Fruit fly (Drosophila melanogaster) whole organism, embryonic: ENCODE data around the gene CG32066.

Source experiments
- Atf-2 ChIP-seq: fragments of 200-800 bp; sonication (Bioruptor generic); optimal IDR thresholded peaks from 2 replicates; lab custom pipeline; 2016; ENCODE audit warnings: missing biosample characterization, missing genetic modification characterization
- Awh ChIP-seq: fragments of 200-800 bp; sonication (Bioruptor generic); IDR thresholded peaks from 2 replicates; pipeline ENCODE4, ENCODE4 v1.3.6; 2022; ENCODE audit warnings: missing biosample characterization, missing genetic modification characterization
- Bgb ChIP-seq: fragments of 200-800 bp; sonication (Bioruptor generic); IDR thresholded peaks from 2 replicates; pipeline ENCODE4 v1.3.6; 2022; ENCODE audit warnings: missing biosample characterization, missing genetic modification characterization; ENCODE audit not compliant: partially characterized antibody
- CG10209 ChIP-seq: fragments of 200-800 bp; sonication (Bioruptor generic); optimal IDR thresholded peaks from 3 replicates; lab custom pipeline; 2017; ENCODE audit warnings: missing biosample characterization, mild to moderate bottlenecking, missing genetic modification characterization, missing genetic modification reagents
- CG10321 ChIP-seq: fragments of 200-800 bp; sonication (Bioruptor generic); IDR thresholded peaks from 2 replicates; pipeline ENCODE4 v1.3.6; 2022; ENCODE audit warnings: missing biosample characterization, missing genetic modification characterization
- CG10654 ChIP-seq: fragments of 200-800 bp; sonication (Bioruptor generic); optimal IDR thresholded peaks from 2 replicates; lab custom pipeline; 2016; ENCODE audit warnings: missing biosample characterization, missing genetic modification characterization
- CG11093 ChIP-seq: fragments of 200-800 bp; sonication (Bioruptor generic); IDR thresholded peaks from 3 replicates; pipeline ENCODE4 v1.3.6; 2022; ENCODE audit warnings: missing biosample characterization, missing genetic modification characterization
- CG12236 ChIP-seq: fragments of 200-800 bp; sonication (Bioruptor generic); optimal IDR thresholded peaks from 2 replicates; lab custom pipeline; 2016; ENCODE audit warnings: missing biosample characterization, missing genetic modification characterization
- CG14014 ChIP-seq: fragments of 200-800 bp; sonication (Bioruptor generic); IDR thresholded peaks from 2 replicates; pipeline ENCODE4 v1.3.6; 2022; ENCODE audit warnings: missing biosample characterization, missing genetic modification characterization
- CG14050 ChIP-seq: fragments of 200-800 bp; sonication (Bioruptor generic); IDR thresholded peaks from 3 replicates; pipeline ENCODE4 v1.3.6; 2022; ENCODE audit warnings: missing biosample characterization, missing genetic modification characterization
- CG17186 ChIP-seq: fragments of 200-800 bp; sonication (Bioruptor generic); optimal IDR thresholded peaks from 3 replicates; lab custom pipeline; 2017; ENCODE audit warnings: missing biosample characterization, missing genetic modification reagents, missing genetic modification characterization
- CG17385 ChIP-seq: fragments of 200-800 bp; sonication (Bioruptor generic); optimal IDR thresholded peaks from 3 replicates; lab custom pipeline; 2018; ENCODE audit warnings: missing biosample characterization, mild to moderate bottlenecking, missing genetic modification characterization
- CG1792 ChIP-seq: fragments of 200-800 bp; sonication (Bioruptor generic); optimal IDR thresholded peaks from 2 replicates; lab custom pipeline; 2016; ENCODE audit warnings: missing biosample characterization, missing genetic modification characterization
- CG18619 ChIP-seq: fragments of 200-800 bp; sonication (Bioruptor generic); optimal IDR thresholded peaks from 3 replicates; lab custom pipeline; 2017; ENCODE audit warnings: missing biosample characterization, mild to moderate bottlenecking, missing genetic modification characterization
- CG2889 ChIP-seq: fragments of 200-800 bp; sonication (Bioruptor generic); IDR thresholded peaks from 3 replicates; pipeline ENCODE4 v1.3.6; 2022; ENCODE audit warnings: missing biosample characterization, missing genetic modification characterization
- CG3163 ChIP-seq: fragments of 200-800 bp; sonication (Bioruptor generic); optimal IDR thresholded peaks from 3 replicates; lab custom pipeline; 2016; ENCODE audit warnings: missing biosample characterization, missing genetic modification characterization
- CG3995 ChIP-seq: fragments of 200-800 bp; sonication (Bioruptor generic); optimal IDR thresholded peaks from 3 replicates; lab custom pipeline; 2016; ENCODE audit warnings: missing biosample characterization, missing genetic modification characterization
- CG43689 ChIP-seq: fragments of 200-800 bp; sonication (Bioruptor generic); IDR thresholded peaks from 2 replicates; pipeline ENCODE4 v1.3.6; 2022; ENCODE audit warnings: missing biosample characterization, missing genetic modification characterization
- CG4404 ChIP-seq: fragments of 200-800 bp; sonication (Bioruptor generic); IDR thresholded peaks from 2 replicates; pipeline ENCODE4 v1.3.6; 2022; ENCODE audit warnings: missing biosample characterization, missing genetic modification characterization
- CG5245 ChIP-seq: fragments of 200-800 bp; sonication (Bioruptor generic); optimal IDR thresholded peaks from 3 replicates; lab custom pipeline; 2016; ENCODE audit warnings: missing biosample characterization, missing genetic modification characterization
- CG7786 ChIP-seq: fragments of 200-800 bp; sonication (Bioruptor generic); optimal IDR thresholded peaks from 2 replicates; lab custom pipeline; 2016; ENCODE audit warnings: missing biosample characterization, missing genetic modification characterization
- CG7839 ChIP-seq: fragments of 200-800 bp; sonication (Bioruptor generic); optimal IDR thresholded peaks from 3 replicates; lab custom pipeline; 2018; ENCODE audit warnings: missing biosample characterization, mild to moderate bottlenecking, missing genetic modification characterization, moderate library complexity
- CG7928 ChIP-seq: fragments of 200-800 bp; sonication (Bioruptor generic); optimal IDR thresholded peaks from 2 replicates; lab custom pipeline; 2017; ENCODE audit warnings: missing biosample characterization, mild to moderate bottlenecking, missing genetic modification characterization
- CG8765 ChIP-seq: fragments of 200-800 bp; sonication (Bioruptor generic); IDR thresholded peaks from 2 replicates; pipeline ENCODE4 v1.3.6; 2022; ENCODE audit warnings: missing biosample characterization, missing genetic modification characterization
- CG9876 ChIP-seq: fragments of 200-800 bp; sonication (Bioruptor generic); optimal IDR thresholded peaks from 2 replicates; lab custom pipeline; 2016; ENCODE audit warnings: missing biosample characterization, missing genetic modification characterization
- CTCF ChIP-seq: fragments of 200-800 bp; sonication (Bioruptor generic); optimal IDR thresholded peaks from 2 replicates; lab custom pipeline; 2017; ENCODE audit warnings: missing biosample characterization, mild to moderate bottlenecking, missing genetic modification characterization, moderate library complexity
- CkIIα-i1 ChIP-seq: fragments of 200-800 bp; sonication (Bioruptor generic); IDR thresholded peaks from 2 replicates; pipeline ENCODE4 v1.3.6; 2022; ENCODE audit warnings: missing biosample characterization, missing genetic modification characterization
- CrebB ChIP-seq: fragments of 200-800 bp; sonication (Bioruptor generic); optimal IDR thresholded peaks from 3 replicates; lab custom pipeline; 2018; ENCODE audit warnings: missing biosample characterization, mild to moderate bottlenecking, missing genetic modification characterization
- D ChIP-seq, 2 experiments: fragments of 200-800 bp in 1 of 2; fragments of >200 bp in 1 of 2; sonication (Bioruptor generic) in 1 of 2; optimal IDR thresholded peaks; 2 replicates in 1 of 2; 3 replicates in 1 of 2; lab custom pipeline; 2017; ENCODE audit warnings: mild to moderate bottlenecking in 1 of 2, missing biosample characterization in 1 of 2, missing genetic modification characterization in 1 of 2, missing genetic modification reagents in 1 of 2
- D19A ChIP-seq: fragments of 200-800 bp; optimal IDR thresholded peaks from 3 replicates; lab custom pipeline; 2019; ENCODE audit warnings: missing biosample characterization, mild to moderate bottlenecking, missing genetic modification characterization, moderate library complexity
- Ets97D ChIP-seq: fragments of 200-800 bp; sonication (Bioruptor generic); optimal IDR thresholded peaks from 3 replicates; lab custom pipeline; 2016; ENCODE audit warnings: missing biosample characterization, missing genetic modification characterization
- HmgD ChIP-seq: fragments of 200-800 bp; sonication (Bioruptor generic); optimal IDR thresholded peaks from 3 replicates; lab custom pipeline; 2016; ENCODE audit warnings: missing biosample characterization, missing genetic modification characterization
- Ravus ChIP-seq: fragments of 200-800 bp; sonication (Bioruptor generic); IDR thresholded peaks from 2 replicates; pipeline ENCODE4 v1.3.6; 2022; ENCODE audit warnings: missing biosample characterization, missing genetic modification characterization
- Six4 ChIP-seq: fragments of 200-800 bp; sonication (Bioruptor generic); optimal IDR thresholded peaks from 2 replicates; lab custom pipeline; 2016; ENCODE audit warnings: missing biosample characterization, missing genetic modification characterization
- Xbp1 ChIP-seq: fragments of 200-800 bp; sonication (Bioruptor generic); optimal IDR thresholded peaks from 3 replicates; lab custom pipeline; 2016; ENCODE audit warnings: missing biosample characterization, mild to moderate bottlenecking, missing genetic modification characterization
- aop ChIP-seq: fragments of 200-800 bp; sonication (Bioruptor generic); IDR thresholded peaks from 2 replicates; pipeline ENCODE4 v1.3.6; 2022; ENCODE audit warnings: missing biosample characterization, missing genetic modification characterization
- esg ChIP-seq: fragments of 200-800 bp; sonication (Bioruptor generic); conservative IDR thresholded peaks from 2 replicates; pipeline ENCODE4 v1.3.6; 2022; ENCODE audit warnings: missing biosample characterization, missing genetic modification characterization
- fd102C ChIP-seq: fragments of 200-800 bp; sonication (Bioruptor generic); optimal IDR thresholded peaks from 2 replicates; lab custom pipeline; 2018; ENCODE audit warnings: missing biosample characterization, mild to moderate bottlenecking, missing genetic modification characterization, moderate library complexity
- fu2 ChIP-seq: fragments of 200-800 bp; sonication (Bioruptor generic); optimal IDR thresholded peaks from 2 replicates; lab custom pipeline; 2016; ENCODE audit warnings: missing biosample characterization, missing genetic modification characterization
- gt ChIP-seq: fragments of 200-800 bp; sonication (Bioruptor generic); IDR thresholded peaks from 2 replicates; pipeline ENCODE4 v1.3.6; 2022; ENCODE audit warnings: missing biosample characterization, missing genetic modification characterization
- maf-S ChIP-seq: fragments of 200-800 bp; sonication (Bioruptor generic); optimal IDR thresholded peaks from 2 replicates; lab custom pipeline; 2016; ENCODE audit warnings: missing biosample characterization, missing genetic modification characterization
- pb ChIP-seq: fragments of 200-800 bp; sonication (Bioruptor generic); optimal IDR thresholded peaks from 3 replicates; lab custom pipeline; 2016; ENCODE audit warnings: missing biosample characterization, missing genetic modification characterization
- prd ChIP-seq, 3 experiments: fragments of >200 bp in 2 of 3; fragments of 200-800 bp in 1 of 3; sonication (Bioruptor generic) in 1 of 3; optimal IDR thresholded peaks in 2 of 3; IDR thresholded peaks in 1 of 3; 2 replicates in 2 of 3; 3 replicates in 1 of 3; pipeline versions ENCODE4 v1.3.6 to Lab custom; 2017 to 2022; ENCODE audit warnings: missing biosample characterization in 1 of 3, missing genetic modification characterization in 1 of 3
- rib ChIP-seq: fragments of 200-800 bp; sonication (Bioruptor generic); IDR thresholded peaks from 2 replicates; pipeline ENCODE4 v1.3.6; 2022; ENCODE audit warnings: missing biosample characterization, missing genetic modification characterization
- stc ChIP-seq: fragments of 200-800 bp; sonication (Bioruptor generic); IDR thresholded peaks from 2 replicates; pipeline ENCODE4 v1.3.6; 2022; ENCODE audit warnings: missing biosample characterization, missing genetic modification characterization
- trh ChIP-seq: fragments of 200-800 bp; sonication (Bioruptor generic); optimal IDR thresholded peaks from 2 replicates; lab custom pipeline; 2016; ENCODE audit warnings: missing biosample characterization, missing genetic modification characterization
- unc-4 ChIP-seq: fragments of 200-800 bp; sonication (Bioruptor generic); IDR thresholded peaks from 2 replicates; pipeline ENCODE4 v1.3.6; 2022; ENCODE audit warnings: missing biosample characterization, missing genetic modification characterization; ENCODE audit not compliant: partially characterized antibody
- vnd ChIP-seq: fragments of 200-800 bp; sonication (Bioruptor generic); IDR thresholded peaks from 3 replicates; pipeline ENCODE4 v1.3.6; 2022; ENCODE audit warnings: missing biosample characterization, missing genetic modification characterization; ENCODE audit not compliant: partially characterized antibody
- z ChIP-seq: fragments of 200-800 bp; sonication (Bioruptor generic); IDR thresholded peaks from 3 replicates; pipeline ENCODE4 v1.3.6; 2022; ENCODE audit warnings: missing biosample characterization, missing genetic modification characterization
- zfh2 ChIP-seq: fragments of 200-800 bp; sonication (Bioruptor generic); optimal IDR thresholded peaks from 2 replicates; lab custom pipeline; 2016; ENCODE audit warnings: missing biosample characterization, missing genetic modification characterization

The CG32066 gene

dm6 chr3L:10665433-10666150 lies 4.8 kb upstream of the CG32066 start (continued):
- no peak for TF ChIP-seq CkIIα-i1 (GFP tag; lab: Robert Waterston, UW)
- TF ChIP-seq CG11093 (GFP tag; lab: Robert Waterston, UW): peak; percentile 89
- TF ChIP-seq z: no peak; the same call in 2 of the 3 replicates
- TF ChIP-seq aop (GFP tag; lab: Robert Waterston, UW): peak; percentile 82
- TF ChIP-seq CG7928 (GFP tag; lab: Kevin White, UChicago): peak; percentile 75
- TF ChIP-seq Awh: peak; percentile 87
- TF ChIP-seq CG7786 (GFP tag; lab: Kevin White, UChicago): peak; percentile 74
- peak; percentile 96 for TF ChIP-seq CrebB (tag; lab: Kevin White, UChicago)
- TF ChIP-seq maf-S (GFP tag; lab: Kevin White, UChicago): peak; percentile 78
- no peak for TF ChIP-seq prd (optimal IDR thresholded peaks at IDR 0.05; lab: Kevin White, UChicago)
- peak; percentile 94 for TF ChIP-seq prd (GFP tag; IDR thresholded peaks at IDR 0.05; lab: Robert Waterston, UW)
- no peak for TF ChIP-seq rib
- peak; percentile 89 for TF ChIP-seq CG17186
- TF ChIP-seq CG14050: peak; percentile 84
- no peak for TF ChIP-seq HmgD (GFP tag; lab: Kevin White, UChicago)
- TF ChIP-seq CG3163 (GFP tag; lab: Kevin White, UChicago): peak; percentile 33
- no peak for TF ChIP-seq vnd (GFP tag; lab: Robert Waterston, UW)
- TF ChIP-seq CTCF (GFP tag; lab: Kevin White, UChicago): peak; percentile 71
- peak; percentile 92 for TF ChIP-seq stc (GFP tag; lab: Robert Waterston, UW)
- peak; percentile 69 for TF ChIP-seq fu2 (GFP tag; lab: Kevin White, UChicago)
- TF ChIP-seq CG8765 (GFP tag; lab: Robert Waterston, UW): peak; percentile 81
- peak; percentile 44 for TF ChIP-seq CG9876 (GFP tag; lab: Kevin White, UChicago)
- peak; percentile 59; the same call in 1 of the 2 replicates for TF ChIP-seq CG10321 (GFP tag; lab: Robert Waterston, UW)
- TF ChIP-seq trh: peak; percentile 90
- TF ChIP-seq CG4404 (GFP tag; lab: Robert Waterston, UW): peak; percentile 90
- peak; percentile 65 for TF ChIP-seq Ravus (GFP tag; lab: Robert Waterston, UW)

DNA sequence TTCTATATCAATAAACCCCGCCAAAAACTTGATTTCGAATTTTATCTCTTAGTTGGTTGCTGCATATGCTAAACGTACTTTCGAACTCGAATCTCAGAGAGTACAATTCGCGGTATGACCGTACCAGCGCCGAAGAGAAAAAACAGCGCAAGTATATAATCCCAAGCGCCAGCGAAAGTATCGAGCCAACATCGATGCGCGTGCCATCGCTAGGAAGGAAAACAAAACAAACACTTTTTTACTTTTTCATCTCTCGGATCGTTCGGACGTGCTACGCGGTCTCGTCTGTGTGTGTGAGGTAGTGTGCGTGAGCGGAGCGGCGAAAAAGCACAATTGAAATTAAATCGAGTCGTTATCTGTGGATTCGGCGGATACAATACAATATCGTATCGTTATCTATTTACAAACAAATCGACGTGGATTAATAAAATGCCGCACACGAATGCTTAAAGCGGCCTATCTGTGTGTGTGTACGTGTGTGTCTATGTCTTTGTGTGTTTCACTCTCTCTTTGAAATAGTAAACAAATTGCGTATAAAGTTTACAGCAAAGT lies 3.8 kb upstream of the CG32066 start, which contains the start of gene simj:
simj (plus strand) TSS at position 229 of the 552 bp plus-strand sequence.
- TF ChIP-seq CG12236 (GFP tag; lab: Kevin White, UChicago): peak; percentile 21
- peak; percentile 10 for TF ChIP-seq pb (GFP tag; lab: Kevin White, UChicago)
- peak; percentile 63; the same call in 1 of the 2 replicates for TF ChIP-seq CG14014 (GFP tag; lab: Robert Waterston, UW)
- peak; percentile 86 for TF ChIP-seq Ets97D (GFP tag; lab: Kevin White, UChicago)
- no peak for TF ChIP-seq CG7928 (GFP tag; lab: Kevin White, UChicago)
- peak; percentile 85 for TF ChIP-seq unc-4
- TF ChIP-seq esg: no peak
- no peak for TF ChIP-seq CG43689 (GFP tag; lab: Robert Waterston, UW)
- no peak for TF ChIP-seq CG3995 (GFP tag; lab: Kevin White, UChicago)
- TF ChIP-seq CG2889: no peak
- peak; percentile 51 for TF ChIP-seq CG10209 (GFP tag; lab: Kevin White, UChicago)
- peak; percentile 38 for TF ChIP-seq zfh2 (GFP tag; lab: Kevin White, UChicago)
- no peak for TF ChIP-seq fd102C
- no peak for TF ChIP-seq gt (GFP tag; lab: Robert Waterston, UW)
- no peak for TF ChIP-seq D (optimal IDR thresholded peaks at IDR 0.05; lab: Kevin White, UChicago)
- TF ChIP-seq D (GFP tag; optimal IDR thresholded peaks at IDR 0.05; lab: Kevin White, UChicago): peak; percentile 58
- no peak for TF ChIP-seq CG5245 (GFP tag; lab: Kevin White, UChicago)
- TF ChIP-seq CG18619 (GFP tag; lab: Kevin White, UChicago): no peak
- peak; percentile 48 for TF ChIP-seq D19A
- no peak for TF ChIP-seq CG10654 (GFP tag; lab: Kevin White, UChicago)
- TF ChIP-seq Six4 (GFP tag; lab: Kevin White, UChicago): no peak
- peak; percentile 49 for TF ChIP-seq Xbp1 (GFP tag; lab: Kevin White, UChicago)
- TF ChIP-seq Atf-2 (GFP tag; lab: Kevin White, UChicago): no peak
- TF ChIP-seq CG7839: peak; percentile 11
- no peak for TF ChIP-seq CG1792
- TF ChIP-seq Bgb (GFP tag; lab: Robert Waterston, UW): peak; percentile 94
- peak; percentile 64 for TF ChIP-seq CG17385 (GFP tag; lab: Kevin White, UChicago)
